Fruit fly (Drosophila melanogaster): ENCODE measurements around the gene Daao2.

Gene Daao2

DNA sequence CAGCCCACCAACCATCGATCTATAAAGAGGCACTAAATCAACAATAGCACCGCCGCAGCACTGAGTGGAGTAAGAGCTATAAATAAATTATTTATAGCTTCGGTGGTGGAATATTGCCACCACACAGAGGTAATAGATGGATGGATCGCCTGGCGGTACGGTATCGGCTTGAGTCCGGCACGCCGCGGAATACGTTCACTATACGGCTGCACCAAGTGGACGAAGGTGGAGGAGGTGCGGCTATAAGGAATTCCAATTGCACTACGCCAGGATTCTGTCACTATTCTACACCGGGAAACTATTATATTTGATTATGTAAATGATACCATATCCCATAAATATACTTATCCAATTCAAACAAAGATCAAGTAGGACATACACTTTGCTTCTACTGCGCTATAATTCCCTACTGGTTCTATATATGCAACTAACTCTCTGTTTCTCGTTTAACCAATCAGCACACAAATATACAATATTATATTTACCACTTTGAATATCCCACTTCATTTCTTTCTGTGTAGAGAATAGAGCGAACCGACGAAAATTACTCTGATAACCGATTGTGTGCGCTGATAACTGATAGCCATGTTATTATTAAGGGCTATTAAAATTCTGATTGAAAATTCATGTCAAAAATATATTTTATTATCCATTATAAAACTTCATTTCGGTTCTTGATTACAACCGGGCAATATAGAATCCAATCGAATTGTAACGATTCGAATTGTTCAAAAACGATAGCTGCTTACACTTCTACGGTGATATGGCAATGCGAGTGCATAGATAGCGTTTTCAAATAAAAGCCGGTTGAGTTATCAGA, 16.6 kb downstream of the Daao2 start (continued):
- TF ChIP-seq fd96Cb (tag; optimal IDR thresholded peaks at IDR 0.05) (peak; percentile 51), CG14710 (tag; optimal IDR thresholded peaks at IDR 0.05) (peak; percentile 32), Adf1 (GFP tag; IDR thresholded peaks at IDR 0.05) (no peak), CG18476 (GFP tag; optimal IDR thresholded peaks at IDR 0.05) (peak; percentile 23), knrl (GFP tag; IDR thresholded peaks at IDR 0.05; ENCODE audit: partially characterized antibody) (no peak), PHDP (tag; optimal IDR thresholded peaks at IDR 0.05) (peak; percentile 22), Elba2 (GFP tag; optimal IDR thresholded peaks at IDR 0.05) (no peak), Doc2 (GFP tag; IDR thresholded peaks at IDR 0.05) (no peak), CG13775 (GFP tag; optimal IDR thresholded peaks at IDR 0.05) (peak; percentile 15), dmrt99B (tag; optimal IDR thresholded peaks at IDR 0.05) (peak; percentile 24), CG18262 (tag; optimal IDR thresholded peaks at IDR 0.05) (peak; percentile 69), CG10209 (GFP tag; optimal IDR thresholded peaks at IDR 0.05) (peak; percentile 43), sens-2 (GFP tag; IDR thresholded peaks at IDR 0.05) (peak; percentile 95), Hand (GFP tag; optimal IDR thresholded peaks at IDR 0.05) (no peak), Bgb (GFP tag; IDR thresholded peaks at IDR 0.05; ENCODE audit: partially characterized antibody) (no peak), sd (tag; optimal IDR thresholded peaks at IDR 0.05) (peak; percentile 58), Abd-B (GFP tag; optimal IDR thresholded peaks at IDR 0.05) (no peak), CG7839 (tag; optimal IDR thresholded peaks at IDR 0.05) (peak; percentile 49), vfl (GFP tag; optimal IDR thresholded peaks at IDR 0.05) (no peak), nerfin-1 (tag; optimal IDR thresholded peaks at IDR 0.05) (no peak), phol (tag; optimal IDR thresholded peaks at IDR 0.05) (peak; percentile 65), CG34422 (GFP tag; IDR thresholded peaks at IDR 0.05) (peak; percentile 33; the same call in 1 of the 3 replicates), Sox100B (GFP tag; optimal IDR thresholded peaks at IDR 0.05) (peak; percentile 12), Meics (GFP tag; optimal IDR thresholded peaks at IDR 0.05) (peak; percentile 35), CG9932 (GFP tag; IDR thresholded peaks at IDR 0.05) (0 out of 2 replicates have a peak, but pooled peaks have one; percentile 23), Dip3 (GFP tag; optimal IDR thresholded peaks at IDR 0.05) (peak; percentile 21), CG8765 (GFP tag; IDR thresholded peaks at IDR 0.05) (no peak), az2 (GFP tag; optimal IDR thresholded peaks at IDR 0.05) (peak; percentile 31), chif (GFP tag; optimal IDR thresholded peaks at IDR 0.05) (peak in 1 of 2 experiments; percentile 6), D19A (tag; optimal IDR thresholded peaks at IDR 0.05) (peak; percentile 47), Kr (GFP tag; optimal IDR thresholded peaks at IDR 0.05) (no peak), Atf3 (GFP tag; optimal IDR thresholded peaks at IDR 0.05) (no peak), CTCF (GFP tag; optimal IDR thresholded peaks at IDR 0.05) (no peak), CG13894 (tag; optimal IDR thresholded peaks at IDR 0.05) (peak; percentile 4), CG34376 (GFP tag; optimal IDR thresholded peaks at IDR 0.05) (peak; percentile 9), CG14667 (GFP tag; IDR thresholded peaks at IDR 0.05) (0 out of 2 replicates have a peak, but pooled peaks have one; percentile 9), Hsf (GFP tag; optimal IDR thresholded peaks at IDR 0.05) (peak; percentile 21), croc (GFP tag; conservative IDR thresholded peaks at IDR 0.05) (no peak), CG16863 (GFP tag; optimal IDR thresholded peaks at IDR 0.05) (peak; percentile 28), CG7987 (GFP tag; optimal IDR thresholded peaks at IDR 0.05) (no peak), CG4820 (GFP tag; optimal IDR thresholded peaks at IDR 0.05) (peak; percentile 27), Oli (tag; optimal IDR thresholded peaks at IDR 0.05) (peak; percentile 36), CG18619 (GFP tag; optimal IDR thresholded peaks at IDR 0.05) (peak; percentile 27), CG12071 (GFP tag; optimal IDR thresholded peaks at IDR 0.05) (peak; percentile 20), CG13123 (GFP tag; optimal IDR thresholded peaks at IDR 0.05) (no peak), wor (GFP tag; IDR thresholded peaks at IDR 0.05) (peak; percentile 16; the same call in 1 of the 2 replicates), Dbx (GFP tag; IDR thresholded peaks at IDR 0.05) (no peak), Xbp1 (GFP tag; optimal IDR thresholded peaks at IDR 0.05) (peak; percentile 33), Med (GFP tag) (peak; percentile 28)

Measured in whole organism, embryonic.